Worm (Caenorhabditis elegans) whole organism, young adult: ENCODE measurements around the gene abt-4.

Source experiments
- B0261.1 ChIP-seq: sonication (generic microtip); optimal IDR thresholded peaks from 2 replicates; lab custom pipeline; 2016; ENCODE audit warnings: mild to moderate bottlenecking, missing genetic modification characterization, moderate library complexity, missing compliant biosample characterization
- ama-1 ChIP-seq, 3 experiments: fragments of 150-350 bp in 1 of 3; sonication (generic microtip) in 2 of 3; optimal IDR thresholded peaks; 2 replicates each; lab custom pipeline; 2014 to 2018; ENCODE audit warnings: missing biosample characterization in 2 of 3, missing genetic modification characterization in 2 of 3, missing genetic modification reagents in 2 of 3
- dpl-1 ChIP-seq: fragments of 150-350 bp; optimal IDR thresholded peaks from 2 replicates; lab custom pipeline; 2014; ENCODE audit warnings: missing biosample characterization, missing genetic modification reagents, missing genetic modification characterization
- fkh-3 ChIP-seq: sonication (generic microtip); optimal IDR thresholded peaks from 2 replicates; lab custom pipeline; 2016; ENCODE audit warnings: mild to moderate bottlenecking, missing genetic modification characterization, missing compliant biosample characterization
- nhr-90 ChIP-seq: sonication (generic microtip); optimal IDR thresholded peaks from 2 replicates; lab custom pipeline; 2016; ENCODE audit warnings: missing genotype, mild to moderate bottlenecking, missing genetic modification characterization, missing compliant biosample characterization
- unc-130 ChIP-seq: sonication (generic microtip); optimal IDR thresholded peaks from 2 replicates; lab custom pipeline; 2016; ENCODE audit warnings: missing genetic modification reagents, missing genetic modification characterization, missing compliant biosample characterization

DNA sequence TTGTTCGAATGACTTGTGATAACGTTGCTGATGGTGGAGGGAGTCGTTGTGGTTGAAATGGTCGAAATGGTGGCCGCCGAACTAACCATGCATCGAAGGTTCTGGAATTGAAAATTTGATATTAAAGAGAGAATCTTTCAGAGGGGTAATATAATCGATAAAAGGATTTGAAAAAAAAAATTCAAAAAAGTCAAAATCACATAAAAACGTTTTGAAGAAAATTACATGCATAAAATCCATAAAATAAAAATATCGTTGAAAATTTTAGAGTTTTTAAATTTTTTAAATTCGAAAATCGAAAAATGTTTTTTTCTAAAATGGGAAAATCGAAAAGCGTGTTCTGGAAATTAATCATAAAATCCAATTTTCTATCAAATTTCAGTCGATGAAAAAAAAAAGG, 48.9 kb downstream of the abt-4 start, which contains the start of gene npr-5:
- TF ChIP-seq unc-130 (GFP tag; lab: Kevin White, UChicago) (no peak), ama-1 (optimal IDR thresholded peaks at IDR 0.05; lab: Kevin White, UChicago) (no peak), ama-1 (GFP tag; optimal IDR thresholded peaks at IDR 0.05; lab: Kevin White, UChicago) (no peak), fkh-3 (tag; lab: Kevin White, UChicago) (no peak), nhr-90 (tag; lab: Kevin White, UChicago) (no peak), dpl-1 (no peak), B0261.1 (tag; lab: Kevin White, UChicago) (no peak)
